Fruit fly (Drosophila melanogaster): Measurements from ENCODE around the gene CG31036.

Gene CG31036

DNA sequence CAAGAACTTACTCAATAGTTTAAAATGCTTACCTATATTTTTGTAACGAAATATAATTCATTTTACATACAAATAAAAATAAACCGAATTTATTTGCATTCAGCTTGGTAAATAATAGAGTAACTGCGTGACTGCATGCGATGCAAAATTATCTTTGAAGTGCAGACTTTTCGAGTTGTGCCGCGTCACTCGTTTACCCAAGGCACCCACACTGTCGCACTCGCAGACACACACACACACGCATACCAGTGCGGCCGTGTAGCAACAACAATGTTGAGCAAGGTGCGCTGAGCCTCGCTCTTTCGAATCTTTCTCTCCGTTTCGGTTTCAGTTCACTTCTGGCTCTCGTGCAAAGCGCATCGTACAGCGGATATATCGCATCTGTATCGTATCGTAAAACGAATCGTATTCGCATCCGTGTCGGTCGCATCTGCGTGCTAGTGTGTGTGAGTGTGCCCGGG, 31.1 kb upstream of the CG31036 start, which contains the start of gene CG31038 (continued):
- TF ChIP-seq CG11093 (GFP tag; IDR thresholded peaks at IDR 0.05) = no peak
- no peak for TF ChIP-seq CG12744 (GFP tag; optimal IDR thresholded peaks at IDR 0.05)
- TF ChIP-seq sens-2 (GFP tag; IDR thresholded peaks at IDR 0.05) = peak; percentile 41; the same call in 1 of the 2 replicates
- TF ChIP-seq CG17359 (tag; optimal IDR thresholded peaks at IDR 0.05) = peak; percentile 22
- TF ChIP-seq Dip2 (GFP tag; IDR thresholded peaks at IDR 0.05) = no peak
- no peak for TF ChIP-seq Six4 (GFP tag; optimal IDR thresholded peaks at IDR 0.05)
- TF ChIP-seq CG12769 (tag; optimal IDR thresholded peaks at IDR 0.05) = peak; percentile 37
- TF ChIP-seq Fer1 (GFP tag; optimal IDR thresholded peaks at IDR 0.05) = no peak
- no peak for TF ChIP-seq ap (GFP tag; IDR thresholded peaks at IDR 0.05)
- TF ChIP-seq CG16779 (GFP tag; IDR thresholded peaks at IDR 0.05) = no peak
- TF ChIP-seq CG1647 (GFP tag; optimal IDR thresholded peaks at IDR 0.05) = no peak
- TF ChIP-seq Awh (GFP tag; IDR thresholded peaks at IDR 0.05) = no peak; the same call in 1 of the 2 replicates
- TF ChIP-seq mirr (GFP tag; optimal IDR thresholded peaks at IDR 0.05) = peak; percentile 40
- peak; percentile 29 for TF ChIP-seq CG2712 (tag; optimal IDR thresholded peaks at IDR 0.05)
- no peak for TF ChIP-seq Fer3 (tag; optimal IDR thresholded peaks at IDR 0.05)
- TF ChIP-seq CG12659 (GFP tag; optimal IDR thresholded peaks at IDR 0.05) = no peak
- peak; percentile 34; the same call in 1 of the 2 replicates for TF ChIP-seq Drgx (GFP tag; IDR thresholded peaks at IDR 0.05)
- TF ChIP-seq nerfin-2 (GFP tag; IDR thresholded peaks at IDR 0.05; ENCODE audit: partially characterized antibody) = no peak
- peak; percentile 89 for TF ChIP-seq HLHmδ (GFP tag; optimal IDR thresholded peaks at IDR 0.05)
- peak; percentile 40 for TF ChIP-seq MTF-1 (GFP tag; optimal IDR thresholded peaks at IDR 0.05; ENCODE audit: borderline replicate concordance)
- TF ChIP-seq Hr78 (GFP tag; optimal IDR thresholded peaks at IDR 0.05) = peak in 1 of 2 experiments; percentile 38
- no peak for TF ChIP-seq lilli (GFP tag; optimal IDR thresholded peaks at IDR 0.05)
- TF ChIP-seq twi (tag; optimal IDR thresholded peaks at IDR 0.05) = no peak
- no peak for TF ChIP-seq pho (GFP tag; optimal IDR thresholded peaks at IDR 0.05)
- TF ChIP-seq CG6254 (GFP tag; optimal IDR thresholded peaks at IDR 0.05) = no peak
- TF ChIP-seq dati (GFP tag; IDR thresholded peaks at IDR 0.05) = no peak
- TF ChIP-seq fd96Cb (tag; optimal IDR thresholded peaks at IDR 0.05) = no peak
- TF ChIP-seq CG14441 (GFP tag; IDR thresholded peaks at IDR 0.05) = no peak
- no peak for TF ChIP-seq CG13894 (tag; optimal IDR thresholded peaks at IDR 0.05)
- TF ChIP-seq CG7556 (GFP tag; optimal IDR thresholded peaks at IDR 0.05) = no peak
- peak; percentile 80 for TF ChIP-seq CG15601 (tag; optimal IDR thresholded peaks at IDR 0.05)
- no peak for TF ChIP-seq D19B (GFP tag; optimal IDR thresholded peaks at IDR 0.05)
- TF ChIP-seq CG31365 (tag; optimal IDR thresholded peaks at IDR 0.05) = no peak
- no peak for TF ChIP-seq mld (GFP tag; IDR thresholded peaks at IDR 0.05; ENCODE audit: partially characterized antibody)
- no peak for TF ChIP-seq fru (optimal IDR thresholded peaks at IDR 0.05)
- TF ChIP-seq CHES-1-like (GFP tag; optimal IDR thresholded peaks at IDR 0.05) = no peak
- no peak for TF ChIP-seq Rx (GFP tag; IDR thresholded peaks at IDR 0.05)
- no peak for TF ChIP-seq CG7745 (tag; optimal IDR thresholded peaks at IDR 0.05)
- TF ChIP-seq pros (GFP tag; optimal IDR thresholded peaks at IDR 0.05) = peak; percentile 34
- peak; percentile 66 for TF ChIP-seq Aef1 (GFP tag; IDR thresholded peaks at IDR 0.05)
- TF ChIP-seq CG15696 (tag; optimal IDR thresholded peaks at IDR 0.05) = no peak
- TF ChIP-seq CG16863 (GFP tag; optimal IDR thresholded peaks at IDR 0.05) = no peak
- no peak for TF ChIP-seq CG2199 (GFP tag; IDR thresholded peaks at IDR 0.05)
- no peak for TF ChIP-seq CG14710 (tag; optimal IDR thresholded peaks at IDR 0.05)
- TF ChIP-seq nmo (GFP tag; optimal IDR thresholded peaks at IDR 0.05) = peak; percentile 23
- no peak for TF ChIP-seq CG2120 (GFP tag; optimal IDR thresholded peaks at IDR 0.05)
- no peak for TF ChIP-seq btn (GFP tag; optimal IDR thresholded peaks at IDR 0.05)
- TF ChIP-seq gce (GFP tag; IDR thresholded peaks at IDR 0.05) = no peak; the same call in 2 of the 3 replicates
- no peak for TF ChIP-seq pnt (GFP tag; optimal IDR thresholded peaks at IDR 0.05)
- TF ChIP-seq CG13287 (GFP tag; IDR thresholded peaks at IDR 0.05; ENCODE audit: partially characterized antibody) = peak; percentile 57; the same call in 1 of the 2 replicates
- no peak for TF ChIP-seq Oaz (GFP tag; IDR thresholded peaks at IDR 0.05)
